Fruit fly (Drosophila melanogaster): ENCODE data around the gene Icmt.
A peak's percentile ranks its signal among the peaks of the same experiment; 100 is the strongest.

The Icmt gene

dm6 chr3L:13022160-13022853 is 4.2 kb downstream of the Icmt start, which contains the start of gene Adk2 (continued):
- TF ChIP-seq knrl (GFP tag; IDR thresholded peaks at IDR 0.05; ENCODE audit: partially characterized antibody) (no peak; the same call in 2 of the 3 replicates), Rx (GFP tag; IDR thresholded peaks at IDR 0.05) (peak; percentile 15; the same call in 1 of the 2 replicates), Dp (GFP tag; optimal IDR thresholded peaks at IDR 0.05) (peak; percentile 16), BtbVII (GFP tag; optimal IDR thresholded peaks at IDR 0.05) (no peak), scrt (GFP tag; optimal IDR thresholded peaks at IDR 0.05) (peak; percentile 10), Opbp (GFP tag; IDR thresholded peaks at IDR 0.05; ENCODE audit: partially characterized antibody) (peak; percentile 44), Dbx (GFP tag; IDR thresholded peaks at IDR 0.05) (peak; percentile 55; the same call in 2 of the 3 replicates), sd (tag; optimal IDR thresholded peaks at IDR 0.05) (peak; percentile 82), MTF-1 (GFP tag; optimal IDR thresholded peaks at IDR 0.05; ENCODE audit: borderline replicate concordance) (peak; percentile 2), CG9797 (GFP tag; optimal IDR thresholded peaks at IDR 0.05) (peak; percentile 75), Optix (GFP tag; IDR thresholded peaks at IDR 0.05) (no peak), HLHmδ (GFP tag; optimal IDR thresholded peaks at IDR 0.05) (peak; percentile 74), CTCF (GFP tag; optimal IDR thresholded peaks at IDR 0.05) (no peak), cg (GFP tag; optimal IDR thresholded peaks at IDR 0.05) (peak; percentile 89), crol (GFP tag; IDR thresholded peaks at IDR 0.05) (no peak), Sox100B (GFP tag; optimal IDR thresholded peaks at IDR 0.05) (no peak), CG14860 (GFP tag; IDR thresholded peaks at IDR 0.05; ENCODE audit: partially characterized antibody) (no peak), CG14441 (GFP tag; IDR thresholded peaks at IDR 0.05) (peak; percentile 55), CrebB (tag; optimal IDR thresholded peaks at IDR 0.05) (peak; percentile 7), CG7357 (GFP tag; IDR thresholded peaks at IDR 0.05) (no peak), HHEX (GFP tag; optimal IDR thresholded peaks at IDR 0.05) (peak; percentile 33), NfI (GFP tag; optimal IDR thresholded peaks at IDR 0.05) (peak; percentile 17), CG8281 (tag; optimal IDR thresholded peaks at IDR 0.05) (no peak), CG18764 (GFP tag; optimal IDR thresholded peaks at IDR 0.05) (peak; percentile 24), CG6272 (GFP tag; IDR thresholded peaks at IDR 0.05) (peak; percentile 70), CG8478 (optimal IDR thresholded peaks at IDR 0.05) (no peak), ind (GFP tag; optimal IDR thresholded peaks at IDR 0.05) (no peak), zfh2 (GFP tag; optimal IDR thresholded peaks at IDR 0.05) (peak; percentile 7), CG1792 (GFP tag; optimal IDR thresholded peaks at IDR 0.05) (peak; percentile 35), Fer3 (tag; optimal IDR thresholded peaks at IDR 0.05) (peak; percentile 10), Jarid2 (GFP tag; optimal IDR thresholded peaks at IDR 0.05) (peak; percentile 13), her (GFP tag; optimal IDR thresholded peaks at IDR 0.05) (no peak), Dip3 (GFP tag; optimal IDR thresholded peaks at IDR 0.05) (peak; percentile 18), stwl (tag; optimal IDR thresholded peaks at IDR 0.05) (peak; percentile 27), CG11247 (GFP tag; IDR thresholded peaks at IDR 0.05) (peak; percentile 60), Deaf1 (tag; optimal IDR thresholded peaks at IDR 0.05) (peak; percentile 60), amos (GFP tag; IDR thresholded peaks at IDR 0.05; ENCODE audit: partially characterized antibody) (peak; percentile 53), dysf (GFP tag; IDR thresholded peaks at IDR 0.05) (peak; percentile 55; the same call in 2 of the 3 replicates), CG6791 (GFP tag; IDR thresholded peaks at IDR 0.05; ENCODE audit: partially characterized antibody) (peak; percentile 58; the same call in 2 of the 3 replicates), CG5245 (GFP tag; optimal IDR thresholded peaks at IDR 0.05) (no peak), Blimp-1 (GFP tag; optimal IDR thresholded peaks at IDR 0.05) (peak; percentile 3), gt (GFP tag; IDR thresholded peaks at IDR 0.05) (0 out of 2 replicates have a peak, but pooled peaks have one; percentile 14), H2.0 (GFP tag; IDR thresholded peaks at IDR 0.05) (peak; percentile 40; the same call in 1 of the 2 replicates), CG32767 (GFP tag; IDR thresholded peaks at IDR 0.05) (no peak), ase (GFP tag; IDR thresholded peaks at IDR 0.05) (0 out of 3 replicates have a peak, but pooled peaks have one; percentile 25), CG10959 (GFP tag; IDR thresholded peaks at IDR 0.05) (peak; percentile 29; the same call in 1 of the 2 replicates), slbo (GFP tag; IDR thresholded peaks at IDR 0.05) (peak; percentile 79), CG15514 (GFP tag; optimal IDR thresholded peaks at IDR 0.05) (peak; percentile 67), unc-4 (GFP tag; IDR thresholded peaks at IDR 0.05; ENCODE audit: partially characterized antibody) (0 out of 2 replicates have a peak, but pooled peaks have one; percentile 29)

All from whole organism, embryonic.